Worm (Caenorhabditis elegans): ENCODE measurements around the gene mecr-1.

DNA sequence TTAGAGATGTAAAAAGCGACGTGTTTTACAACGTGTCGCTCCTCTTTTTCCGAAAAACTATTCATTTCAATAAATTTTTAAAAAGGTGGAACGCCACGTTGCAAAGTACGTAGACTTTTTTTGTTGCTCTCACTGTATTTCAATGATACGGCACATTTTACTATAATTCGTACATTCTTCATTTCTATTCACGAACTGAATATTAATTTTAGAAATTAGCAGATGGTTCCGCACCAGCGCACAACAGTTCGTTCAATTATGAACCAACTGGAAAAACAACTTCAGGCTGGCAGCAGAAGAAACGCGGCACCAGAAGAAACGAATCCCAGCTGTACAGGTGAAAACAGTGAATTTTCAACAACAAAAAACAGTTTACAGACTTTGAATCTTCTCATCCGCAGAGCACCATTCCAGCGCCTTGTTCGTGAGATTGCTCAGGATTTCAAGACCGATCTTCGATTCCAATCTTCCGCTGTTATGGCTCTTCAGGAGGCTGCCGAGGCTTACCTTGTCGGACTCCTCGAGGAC, 3.8 kb downstream of the mecr-1 start, which contains the start of the genes W09H1.4 and his-73:
- TF ChIP-seq him-1 (tag; optimal IDR thresholded peaks at IDR 0.05) = no peak
- no peak for TF ChIP-seq W03F9.2 (tag; optimal IDR thresholded peaks at IDR 0.05)
- no peak for TF ChIP-seq dao-5 (tag; optimal IDR thresholded peaks at IDR 0.05)

Data from whole organism, L4/young adult.